Fruit fly (Drosophila melanogaster) whole organism, embryonic: ENCODE results near the gene CG42271.

ENCODE experiments used
- Awh ChIP-seq: fragments of 200-800 bp; sonication (Bioruptor generic); IDR thresholded peaks from 2 replicates; pipeline ENCODE4, ENCODE4 v1.3.6; 2022; ENCODE audit warnings: missing biosample characterization, missing genetic modification characterization
- CG15696 ChIP-seq: fragments of 200-800 bp; sonication (Bioruptor generic); optimal IDR thresholded peaks from 2 replicates; lab custom pipeline; 2019; ENCODE audit warnings: missing biosample characterization, mild to moderate bottlenecking, missing genetic modification characterization, moderate library complexity
- CG16813 ChIP-seq: fragments of 200-800 bp; sonication (Bioruptor generic); IDR thresholded peaks from 3 replicates; pipeline ENCODE4 v1.3.6; 2022; ENCODE audit warnings: missing biosample characterization, missing genetic modification characterization; ENCODE audit not compliant: partially characterized antibody
- CG17612 ChIP-seq: fragments of 200-800 bp; sonication (Bioruptor generic); IDR thresholded peaks from 2 replicates; pipeline ENCODE4 v1.3.6; 2022; ENCODE audit warnings: missing biosample characterization, missing genetic modification characterization
- CG18599 ChIP-seq: fragments of 200-800 bp; sonication (Bioruptor generic); optimal IDR thresholded peaks from 3 replicates; lab custom pipeline; 2017; ENCODE audit warnings: missing biosample characterization, missing genetic modification characterization, mild to moderate bottlenecking, moderate library complexity, missing genetic modification reagents
- CG2678 ChIP-seq: fragments of 200-800 bp; sonication (Bioruptor generic); optimal IDR thresholded peaks from 3 replicates; lab custom pipeline; 2019; ENCODE audit warnings: missing biosample characterization, mild to moderate bottlenecking, missing genetic modification characterization, moderate library complexity
- CG34224 ChIP-seq: fragments of 200-800 bp; sonication (Bioruptor generic); IDR thresholded peaks from 3 replicates; pipeline ENCODE4 v1.3.6; 2022; ENCODE audit warnings: missing biosample characterization, missing genetic modification characterization; ENCODE audit not compliant: partially characterized antibody
- CG42726 ChIP-seq: fragments of 200-800 bp; sonication (Bioruptor generic); IDR thresholded peaks from 2 replicates; pipeline ENCODE4 v1.3.6; 2022; ENCODE audit warnings: missing biosample characterization, missing genetic modification characterization; ENCODE audit not compliant: partially characterized antibody
- CG4282 ChIP-seq: fragments of 200-800 bp; sonication (Bioruptor generic); optimal IDR thresholded peaks from 2 replicates; lab custom pipeline; 2016; ENCODE audit warnings: missing biosample characterization, missing genetic modification characterization
- CG4360 ChIP-seq: fragments of 200-800 bp; sonication (Bioruptor generic); IDR thresholded peaks from 2 replicates; pipeline ENCODE4 v1.3.6; 2022; ENCODE audit warnings: missing biosample characterization, missing genetic modification characterization
- CG4820 ChIP-seq: fragments of 200-800 bp; sonication (Bioruptor generic); optimal IDR thresholded peaks from 3 replicates; lab custom pipeline; 2016; ENCODE audit warnings: missing biosample characterization, missing genetic modification characterization
- CG6175 ChIP-seq: fragments of 200-800 bp; sonication (Bioruptor generic); IDR thresholded peaks from 3 replicates; pipeline ENCODE4 v1.3.6; 2022; ENCODE audit warnings: missing biosample characterization, missing genetic modification characterization
- CG6765 ChIP-seq: fragments of 200-800 bp; sonication (Bioruptor generic); optimal IDR thresholded peaks from 3 replicates; lab custom pipeline; 2017; ENCODE audit warnings: missing biosample characterization, mild to moderate bottlenecking, missing genetic modification characterization
- CG8281 ChIP-seq: fragments of 200-800 bp; sonication (Bioruptor generic); optimal IDR thresholded peaks from 2 replicates; lab custom pipeline; 2018; ENCODE audit warnings: missing biosample characterization, mild to moderate bottlenecking, missing genetic modification characterization, moderate library complexity
- CG9437 ChIP-seq: fragments of 200-800 bp; sonication (Bioruptor generic); optimal IDR thresholded peaks from 2 replicates; lab custom pipeline; 2018; ENCODE audit warnings: missing biosample characterization, mild to moderate bottlenecking, missing genetic modification characterization
- Deaf1 ChIP-seq: fragments of 200-800 bp; optimal IDR thresholded peaks from 3 replicates; lab custom pipeline; 2019; ENCODE audit warnings: missing biosample characterization, mild to moderate bottlenecking, missing genetic modification characterization, moderate library complexity
- Doc3 ChIP-seq: fragments of 200-800 bp; sonication (Bioruptor generic); IDR thresholded peaks from 3 replicates; pipeline ENCODE4 v1.3.6; 2022; ENCODE audit warnings: missing biosample characterization, missing genetic modification characterization; ENCODE audit not compliant: partially characterized antibody
- H15 ChIP-seq: fragments of 200-800 bp; sonication (Bioruptor generic); IDR thresholded peaks from 3 replicates; pipeline ENCODE4 v1.3.6; 2022; ENCODE audit warnings: missing biosample characterization, missing genetic modification characterization
- Hey ChIP-seq: fragments of 200-800 bp; sonication (Bioruptor generic); optimal IDR thresholded peaks from 3 replicates; lab custom pipeline; 2018; ENCODE audit warnings: missing biosample characterization, mild to moderate bottlenecking, missing genetic modification characterization
- Hmr ChIP-seq: fragments of 200-800 bp; sonication (Bioruptor generic); optimal IDR thresholded peaks from 3 replicates; lab custom pipeline; 2017; ENCODE audit warnings: mild to moderate bottlenecking, missing biosample characterization, missing genetic modification reagents, missing genetic modification characterization
- MESR4 ChIP-seq: fragments of 200-800 bp; sonication (Bioruptor generic); optimal IDR thresholded peaks from 2 replicates; lab custom pipeline; 2018; ENCODE audit warnings: missing biosample characterization, mild to moderate bottlenecking, missing genetic modification characterization, moderate library complexity
- Mrtf ChIP-seq: fragments of 200-800 bp; sonication (Bioruptor generic); IDR thresholded peaks from 3 replicates; pipeline ENCODE4 v1.3.6; 2022; ENCODE audit warnings: missing biosample characterization, missing genetic modification characterization
- NC2β ChIP-seq: fragments of 200-800 bp; sonication (Bioruptor generic); optimal IDR thresholded peaks from 2 replicates; lab custom pipeline; 2016; ENCODE audit warnings: missing biosample characterization, missing genetic modification characterization
- Nf-YB ChIP-seq: fragments of 200-800 bp; sonication (Bioruptor generic); optimal IDR thresholded peaks from 3 replicates; lab custom pipeline; 2019; ENCODE audit warnings: missing biosample characterization, mild to moderate bottlenecking, missing genetic modification characterization, moderate library complexity
- Sin3A ChIP-seq: fragments of >200 bp; optimal IDR thresholded peaks from 2 replicates; lab custom pipeline; 2018
- Spps ChIP-seq: fragments of 200-800 bp; sonication (Bioruptor generic); optimal IDR thresholded peaks from 2 replicates; lab custom pipeline; 2018; ENCODE audit warnings: missing biosample characterization, mild to moderate bottlenecking, missing genetic modification characterization
- Trl ChIP-seq, 3 experiments: fragments of >200 bp in 2 of 3; fragments of 200-800 bp in 1 of 3; sonication (Bioruptor generic) in 1 of 3; optimal IDR thresholded peaks; 2 replicates in 1 of 3; 3 replicates in 2 of 3; lab custom pipeline; 2016 to 2017; ENCODE audit warnings: missing biosample characterization in 1 of 3, missing genetic modification characterization in 1 of 3
- ap ChIP-seq: fragments of 200-800 bp; sonication (Bioruptor generic); IDR thresholded peaks from 2 replicates; pipeline ENCODE4 v1.3.6; 2022; ENCODE audit warnings: missing biosample characterization, missing genetic modification characterization
- ash1 ChIP-seq: fragments of 200-800 bp; sonication (Bioruptor generic); optimal IDR thresholded peaks from 2 replicates; lab custom pipeline; 2018; ENCODE audit warnings: missing biosample characterization, mild to moderate bottlenecking, missing genetic modification characterization
- ato ChIP-seq: fragments of 200-800 bp; sonication (Bioruptor generic); IDR thresholded peaks from 2 replicates; pipeline ENCODE4 v1.3.6; 2022; ENCODE audit warnings: missing biosample characterization, missing genetic modification characterization; ENCODE audit not compliant: partially characterized antibody
- bsh ChIP-seq, 2 experiments: fragments of 200-800 bp; sonication (Bioruptor generic); optimal IDR thresholded peaks; 2 replicates each; lab custom pipeline; 2017 to 2018; ENCODE audit warnings: mild to moderate bottlenecking in 2 of 2, missing biosample characterization in 2 of 2, missing genetic modification characterization in 2 of 2, moderate library complexity in 1 of 2
- chm ChIP-seq: fragments of 200-800 bp; sonication (Bioruptor generic); IDR thresholded peaks from 2 replicates; pipeline ENCODE4 v1.3.6; 2022; ENCODE audit warnings: missing biosample characterization, missing genetic modification characterization
- chn ChIP-seq: fragments of 200-800 bp; sonication (Bioruptor generic); optimal IDR thresholded peaks from 2 replicates; lab custom pipeline; 2016; ENCODE audit warnings: missing biosample characterization, missing genetic modification characterization
- dati ChIP-seq: fragments of 200-800 bp; sonication (Bioruptor generic); IDR thresholded peaks from 2 replicates; pipeline ENCODE4 v1.3.6; 2022; ENCODE audit warnings: missing biosample characterization, missing genetic modification characterization
- fd96Cb ChIP-seq: fragments of 200-800 bp; sonication (Bioruptor generic); optimal IDR thresholded peaks from 2 replicates; lab custom pipeline; 2018; ENCODE audit warnings: missing biosample characterization, mild to moderate bottlenecking, missing genetic modification characterization, moderate library complexity
- gcm ChIP-seq: fragments of 200-800 bp; sonication (Bioruptor generic); optimal IDR thresholded peaks from 2 replicates; lab custom pipeline; 2019; ENCODE audit warnings: missing biosample characterization, mild to moderate bottlenecking, missing genetic modification characterization, moderate library complexity
- ham ChIP-seq: fragments of 200-800 bp; sonication (Bioruptor generic); IDR thresholded peaks from 2 replicates; pipeline ENCODE4 v1.3.6; 2022; ENCODE audit warnings: missing biosample characterization, missing genetic modification characterization
- hb ChIP-seq: fragments of 200-800 bp; sonication (Bioruptor generic); IDR thresholded peaks from 3 replicates; pipeline ENCODE4 v1.3.6; 2022; ENCODE audit warnings: missing biosample characterization, missing genetic modification characterization; ENCODE audit not compliant: partially characterized antibody
- jumu ChIP-seq: fragments of 200-800 bp; sonication (Bioruptor generic); optimal IDR thresholded peaks from 3 replicates; lab custom pipeline; 2016; ENCODE audit warnings: missing biosample characterization, missing genetic modification characterization
- org-1 ChIP-seq: fragments of 200-800 bp; sonication (Bioruptor generic); optimal IDR thresholded peaks from 2 replicates; lab custom pipeline; 2017; ENCODE audit warnings: missing biosample characterization, missing genetic modification characterization
- pho ChIP-seq: fragments of 200-800 bp; sonication (Bioruptor generic); optimal IDR thresholded peaks from 2 replicates; lab custom pipeline; 2016; ENCODE audit warnings: missing biosample characterization, missing genetic modification characterization
- phol ChIP-seq: fragments of 200-800 bp; sonication (Bioruptor generic); optimal IDR thresholded peaks from 3 replicates; lab custom pipeline; 2018; ENCODE audit warnings: missing biosample characterization, mild to moderate bottlenecking, missing genetic modification characterization, moderate library complexity
- pnt ChIP-seq: fragments of 200-800 bp; sonication (Bioruptor generic); optimal IDR thresholded peaks from 3 replicates; lab custom pipeline; 2016; ENCODE audit warnings: missing biosample characterization, missing genetic modification characterization
- sisA ChIP-seq: fragments of 200-800 bp; sonication (Bioruptor generic); IDR thresholded peaks from 2 replicates; pipeline ENCODE4 v1.3.6; 2022; ENCODE audit warnings: missing biosample characterization, missing genetic modification characterization
- so ChIP-seq: fragments of 200-800 bp; sonication (Bioruptor generic); IDR thresholded peaks from 3 replicates; pipeline ENCODE4 v1.3.6; 2022; ENCODE audit warnings: missing biosample characterization, missing genetic modification characterization
- tap ChIP-seq: fragments of 200-800 bp; optimal IDR thresholded peaks from 3 replicates; lab custom pipeline; 2019; ENCODE audit warnings: missing biosample characterization, mild to moderate bottlenecking, missing genetic modification characterization, moderate library complexity
- tin ChIP-seq: fragments of 200-800 bp; sonication (Bioruptor generic); optimal IDR thresholded peaks from 3 replicates; lab custom pipeline; 2016; ENCODE audit warnings: missing biosample characterization, missing genetic modification characterization
- unpg ChIP-seq: fragments of 200-800 bp; sonication (Bioruptor generic); optimal IDR thresholded peaks from 3 replicates; lab custom pipeline; 2018; ENCODE audit warnings: missing biosample characterization, mild to moderate bottlenecking, missing genetic modification characterization, moderate library complexity
- vvl ChIP-seq: fragments of 200-800 bp; sonication (Bioruptor generic); IDR thresholded peaks from 2 replicates; pipeline ENCODE4 v1.3.6; 2022; ENCODE audit warnings: missing biosample characterization, missing genetic modification characterization
- zfh2 ChIP-seq: fragments of 200-800 bp; sonication (Bioruptor generic); optimal IDR thresholded peaks from 2 replicates; lab custom pipeline; 2016; ENCODE audit warnings: missing biosample characterization, missing genetic modification characterization

CG42271 gene

dm6 chrX:14213509-14214154 lies 20.2 kb downstream of the CG42271 start (continued):
- TF ChIP-seq Deaf1 (tag; lab: Kevin White, UChicago) (peak; percentile 74), fd96Cb (peak; percentile 33), tap (tag; lab: Kevin White, UChicago) (peak; percentile 22), sisA (GFP tag; lab: Robert Waterston, UW) (no peak; the same call in 1 of the 2 replicates), tin (GFP tag; lab: Kevin White, UChicago) (peak; percentile 15), CG8281 (tag; lab: Kevin White, UChicago) (no peak), CG34224 (GFP tag; lab: Robert Waterston, UW) (no peak), Hmr (peak; percentile 12), zfh2 (GFP tag; lab: Kevin White, UChicago) (peak; percentile 5), pnt (GFP tag; lab: Kevin White, UChicago) (no peak), vvl (GFP tag; lab: Robert Waterston, UW) (peak; percentile 43; the same call in 1 of the 2 replicates), so (GFP tag; lab: Robert Waterston, UW) (no peak), CG4360 (GFP tag; lab: Robert Waterston, UW) (no peak), CG42726 (GFP tag; lab: Robert Waterston, UW) (no peak), Awh (GFP tag; lab: Robert Waterston, UW) (no peak), ash1 (GFP tag; lab: Kevin White, UChicago) (no peak), CG9437 (peak; percentile 35), CG4282 (GFP tag; lab: Kevin White, UChicago) (no peak), phol (peak; percentile 50), ato (GFP tag; lab: Robert Waterston, UW) (no peak), Hey (tag; lab: Kevin White, UChicago) (no peak), ham (GFP tag; lab: Robert Waterston, UW) (no peak), Spps (tag; lab: Kevin White, UChicago) (no peak), hb (GFP tag; lab: Robert Waterston, UW) (no peak), CG16813 (GFP tag; lab: Robert Waterston, UW) (no peak), CG17612 (no peak), Mrtf (GFP tag; lab: Robert Waterston, UW) (no peak), chm (GFP tag; lab: Robert Waterston, UW) (no peak), Sin3A (lab: Kevin White, UChicago) (no peak), CG4820 (GFP tag; lab: Kevin White, UChicago) (peak; percentile 3), chn (GFP tag; lab: Kevin White, UChicago) (no peak), jumu (GFP tag; lab: Kevin White, UChicago) (no peak), gcm (peak; percentile 39), bsh (GFP tag; optimal IDR thresholded peaks at IDR 0.05; lab: Kevin White, UChicago) (peak in 1 of 2 experiments; percentile 52), H15 (no peak), Trl (optimal IDR thresholded peaks at IDR 0.05; lab: Kevin White, UChicago) (no peak), Trl (GFP tag; optimal IDR thresholded peaks at IDR 0.05; lab: Kevin White, UChicago) (peak; percentile 16), MESR4 (GFP tag; lab: Kevin White, UChicago) (no peak), Doc3 (GFP tag; lab: Robert Waterston, UW) (no peak), dati (no peak), pho (GFP tag; lab: Kevin White, UChicago) (no peak), org-1 (GFP tag; lab: Kevin White, UChicago) (no peak), CG6765 (GFP tag; lab: Kevin White, UChicago) (no peak), unpg (GFP tag; lab: Kevin White, UChicago) (peak; percentile 52), CG18599 (GFP tag; lab: Kevin White, UChicago) (peak; percentile 28), Nf-YB (GFP tag; lab: Kevin White, UChicago) (no peak), NC2β (GFP tag; lab: Kevin White, UChicago) (no peak), CG2678 (tag; lab: Kevin White, UChicago) (peak; percentile 56), ap (GFP tag; lab: Robert Waterston, UW) (no peak), CG6175 (GFP tag; lab: Robert Waterston, UW) (peak; percentile 32; the same call in 1 of the 3 replicates), CG15696 (no peak)
